Fruit fly (Drosophila melanogaster) S2 (cell line): ENCODE results near the gene htl.

Experiments used
- CG8478 ChIP-seq: fragments of >200 bp; optimal IDR thresholded peaks from 2 replicates; lab custom pipeline; 2018
- CTCF ChIP-seq, 2 experiments: fragments of >200 bp; optimal IDR thresholded peaks; 2 replicates each; lab custom pipeline; 2018

DNA sequence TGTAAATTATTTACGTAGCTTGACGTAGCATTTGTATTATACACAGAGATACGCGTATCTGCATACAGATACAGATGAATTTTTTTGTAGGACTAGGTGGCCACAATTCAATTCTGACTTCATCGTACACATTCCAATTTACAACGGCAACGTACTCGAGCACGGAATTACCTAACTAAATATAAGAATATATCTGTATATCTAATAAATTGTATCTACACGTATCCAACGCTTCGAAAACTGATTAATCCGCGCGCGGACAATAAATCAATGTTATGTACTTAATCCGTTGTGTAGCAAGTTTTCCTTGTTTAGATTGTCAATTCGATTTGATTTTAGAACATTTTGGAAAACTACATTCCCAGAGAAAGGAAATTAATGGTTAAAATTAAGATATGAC lies 29.4 kb downstream of the htl start, which contains the start of gene CG7794:
- TF ChIP-seq CTCF (optimal IDR thresholded peaks at IDR 0.05; lab: Kevin White, UChicago) (no peak), CG8478 (lab: Kevin White, UChicago) (no peak)
